Worm (Caenorhabditis elegans) whole organism, L2 larva: Measurements from ENCODE around the gene K08D8.11.

Experiments
- ama-1 ChIP-seq: fragments of 150-350 bp; optimal IDR thresholded peaks from 2 replicates; lab custom pipeline; 2018; ENCODE audit warnings: inconsistent platforms
- ceh-16 ChIP-seq: fragments of 150-350 bp; optimal IDR thresholded peaks from 2 replicates; lab custom pipeline; 2014; ENCODE audit warnings: missing biosample characterization, missing genetic modification characterization
- lin-11 ChIP-seq: fragments of 150-350 bp; sonication (generic microtip); optimal IDR thresholded peaks from 2 replicates; lab custom pipeline; 2014; ENCODE audit warnings: missing biosample characterization, missing genetic modification characterization, inconsistent platforms, mixed read lengths
- nhr-237 ChIP-seq: fragments of 150-350 bp; optimal IDR thresholded peaks from 2 replicates; lab custom pipeline; 2014; ENCODE audit warnings: missing biosample characterization, missing genetic modification characterization
- nhr-25 ChIP-seq: fragments of 150-350 bp; sonication (generic microtip); optimal IDR thresholded peaks from 3 replicates; lab custom pipeline; 2014; ENCODE audit warnings: missing biosample characterization, missing genetic modification characterization
- nhr-77 ChIP-seq: fragments of 150-350 bp; optimal IDR thresholded peaks from 2 replicates; lab custom pipeline; 2014; ENCODE audit warnings: missing biosample characterization, missing genetic modification characterization
- unc-62 ChIP-seq: fragments of 150-350 bp; optimal IDR thresholded peaks from 2 replicates; lab custom pipeline; 2014; ENCODE audit warnings: missing biosample characterization, missing genetic modification reagents, missing genetic modification characterization

ce11 chrIV:12845596-12845995 is 49.5 kb upstream of the K08D8.11 start, which contains the start of gene txt-19:
- TF ChIP-seq nhr-77 (tag; lab: Kevin White, UChicago) (no peak), ama-1 (lab: Kevin White, UChicago) (no peak), unc-62 (GFP tag; lab: Kevin White, UChicago) (no peak), lin-11 (peak; percentile 6), nhr-25 (tag; lab: Kevin White, UChicago) (no peak), ceh-16 (tag; lab: Kevin White, UChicago) (no peak), nhr-237 (tag; lab: Kevin White, UChicago) (no peak)
